Fruit fly (Drosophila melanogaster): Measurements from ENCODE around the gene gcm2.

Gene gcm2

dm6 chr2L:9616654-9617053, 8.3 kb downstream of the gcm2 start:
- no peak for TF ChIP-seq noc (tag; optimal IDR thresholded peaks at IDR 0.05)

- TF ChIP-seq noc (tag; optimal IDR thresholded peaks at IDR 0.05), result peak; percentile 68
Measured at dm6 chr2L:9617908-9618307, 9.5 kb downstream of the gcm2 start.

dm6 chr2L:9618871-9619270, 10.5 kb downstream of the gcm2 start:
- TF ChIP-seq noc (tag; optimal IDR thresholded peaks at IDR 0.05), result peak; percentile 27

- TF ChIP-seq noc (tag; optimal IDR thresholded peaks at IDR 0.05), result no peak
Measured at dm6 chr2L:9619925-9620324, 11.6 kb downstream of the gcm2 start.

- no peak for TF ChIP-seq noc (tag; optimal IDR thresholded peaks at IDR 0.05)
Measured at dm6 chr2L:9625185-9625584, 16.8 kb downstream of the gcm2 start, which contains the start of gene CG31882. TSS of gene CG31882 (minus strand) at chr2L:9625285.

- TF ChIP-seq noc (tag; optimal IDR thresholded peaks at IDR 0.05), result no peak
Measured at dm6 chr2L:9633098-9633497, 24.7 kb downstream of the gcm2 start.

- peak; percentile 84 for TF ChIP-seq noc (tag; optimal IDR thresholded peaks at IDR 0.05)
Measured at dm6 chr2L:9633811-9634436, 25.6 kb downstream of the gcm2 start, which contains the start of gene Apoltp. TSS of gene Apoltp (plus strand) at chr2L:9634179.

- TF ChIP-seq noc (tag; optimal IDR thresholded peaks at IDR 0.05), result no peak
Measured at dm6 chr2L:9656300-9656699, 47.9 kb downstream of the gcm2 start, which contains the start of gene CG33299. TSS of gene CG33299 (plus strand) at chr2L:9656600.

dm6 chr2L:9657269-9658191, 49.2 kb downstream of the gcm2 start:
- no peak for TF ChIP-seq noc (tag; optimal IDR thresholded peaks at IDR 0.05)

- TF ChIP-seq noc (tag; optimal IDR thresholded peaks at IDR 0.05), result peak; percentile 49
Measured at dm6 chr2L:9660516-9660920, 52.2 kb downstream of the gcm2 start.

All from whole organism, larva.